Worm (Caenorhabditis elegans) whole organism, late embryonic: Measurements from ENCODE around the gene ifas-3.

Experiments used
- F13H6.1 ChIP-seq: sonication (generic microtip); optimal IDR thresholded peaks from 2 replicates; lab custom pipeline; 2016; ENCODE audit warnings: missing genetic modification characterization, missing compliant biosample characterization
- K02D7.2 ChIP-seq: sonication (generic microtip); optimal IDR thresholded peaks from 2 replicates; lab custom pipeline; 2017; ENCODE audit warnings: mild to moderate bottlenecking, missing genetic modification characterization, missing compliant biosample characterization
- ama-1 ChIP-seq: fragments of 150-350 bp; optimal IDR thresholded peaks from 2 replicates; lab custom pipeline; 2014
- ceh-18 ChIP-seq: sonication (generic microtip); optimal IDR thresholded peaks from 2 replicates; lab custom pipeline; 2016; ENCODE audit warnings: missing genetic modification characterization, missing compliant biosample characterization
- ceh-45 ChIP-seq: fragments of 200-800 bp; sonication (Bioruptor generic); IDR thresholded peaks from 2 replicates; pipeline ENCODE4 v1.3.6; 2022; ENCODE audit warnings: missing genetic modification reagents, missing genetic modification characterization, missing compliant biosample characterization
- dve-1 ChIP-seq: sonication (generic microtip); optimal IDR thresholded peaks from 2 replicates; lab custom pipeline; 2017; ENCODE audit warnings: antibody characterized with exemption, mild to moderate bottlenecking, missing genetic modification characterization, missing compliant biosample characterization
- elt-2 ChIP-seq: sonication (generic microtip); optimal IDR thresholded peaks from 2 replicates; lab custom pipeline; 2016; ENCODE audit warnings: missing genetic modification reagents, missing genetic modification characterization, missing compliant biosample characterization
- fkh-10 ChIP-seq: fragments of 150-350 bp; optimal IDR thresholded peaks from 2 replicates; lab custom pipeline; 2014; ENCODE audit warnings: missing biosample characterization, missing genetic modification reagents, missing genetic modification characterization
- hlh-15 ChIP-seq: sonication (generic microtip); optimal IDR thresholded peaks from 2 replicates; lab custom pipeline; 2016; ENCODE audit warnings: missing genetic modification characterization, missing compliant biosample characterization
- odd-2 ChIP-seq: sonication (generic microtip); optimal IDR thresholded peaks from 2 replicates; lab custom pipeline; 2017; ENCODE audit warnings: antibody characterized with exemption, mild to moderate bottlenecking, missing genetic modification characterization, missing compliant biosample characterization
- pax-1 ChIP-seq: fragments of 150-350 bp; optimal IDR thresholded peaks from 2 replicates; lab custom pipeline; 2014; ENCODE audit warnings: missing biosample characterization, missing genetic modification characterization
- pha-4 ChIP-seq: fragments of 150-350 bp; optimal IDR thresholded peaks from 2 replicates; lab custom pipeline; 2018; ENCODE audit warnings: missing biosample characterization, missing genetic modification reagents, missing genetic modification characterization
- pqm-1 ChIP-seq: sonication (generic microtip); optimal IDR thresholded peaks from 2 replicates; lab custom pipeline; 2016; ENCODE audit warnings: missing genetic modification characterization, missing compliant biosample characterization
- ttx-3 ChIP-seq: sonication (generic microtip); optimal IDR thresholded peaks from 2 replicates; lab custom pipeline; 2016; ENCODE audit warnings: missing genetic modification reagents, missing genetic modification characterization, missing compliant biosample characterization

ce11 chrIV:15900158-15900557 lies 50.5 kb downstream of the ifas-3 start:
- TF ChIP-seq ama-1 (lab: Kevin White, UChicago) (no peak), hlh-15 (no peak), pax-1 (tag; lab: Kevin White, UChicago) (no peak), ceh-18 (tag; lab: Kevin White, UChicago) (no peak), dve-1 (tag; lab: Kevin White, UChicago) (no peak), pqm-1 (tag; lab: Kevin White, UChicago) (no peak), elt-2 (tag; lab: Kevin White, UChicago) (no peak), ceh-45 (GFP tag; lab: Robert Waterston, UW) (no peak), odd-2 (no peak), K02D7.2 (tag; lab: Kevin White, UChicago) (no peak), fkh-10 (no peak), pha-4 (tag; lab: Kevin White, UChicago) (no peak), F13H6.1 (tag; lab: Kevin White, UChicago) (no peak), ttx-3 (tag; lab: Kevin White, UChicago) (no peak)
